Worm (Caenorhabditis elegans) whole organism, L4 larva: ENCODE data around the gene inx-3.

ENCODE experiments used
- aly-2 ChIP-seq: sonication (generic microtip); optimal IDR thresholded peaks from 2 replicates; lab custom pipeline; 2018; ENCODE audit warnings: missing biosample characterization, missing genetic modification characterization
- fkh-10 ChIP-seq: fragments of 150-350 bp; optimal IDR thresholded peaks from 2 replicates; lab custom pipeline; 2014; ENCODE audit warnings: missing biosample characterization, missing genetic modification reagents, missing genetic modification characterization
- jun-1 ChIP-seq: fragments of 150-350 bp; optimal IDR thresholded peaks from 2 replicates; lab custom pipeline; 2014; ENCODE audit warnings: missing biosample characterization, missing genetic modification reagents, missing genetic modification characterization
- mdl-1 ChIP-seq, 2 experiments: fragments of 150-350 bp in 1 of 2; sonication (generic microtip) in 1 of 2; optimal IDR thresholded peaks; 2 replicates each; lab custom pipeline; 2014 to 2017; ENCODE audit warnings: missing biosample characterization in 2 of 2, missing genetic modification characterization in 2 of 2
- nhr-237 ChIP-seq: sonication (generic microtip); optimal IDR thresholded peaks from 2 replicates; lab custom pipeline; 2017; ENCODE audit warnings: missing biosample characterization, missing genetic modification characterization
- nhr-76 ChIP-seq: fragments of 150-350 bp; optimal IDR thresholded peaks from 2 replicates; lab custom pipeline; 2014; ENCODE audit warnings: missing biosample characterization, missing genetic modification characterization
- unc-62 ChIP-seq, 3 experiments: fragments of 150-350 bp in 1 of 3; sonication (generic microtip); optimal IDR thresholded peaks in 2 of 3; peaks in 1 of 3; 1 replicate in 1 of 3; 2 replicates in 2 of 3; lab custom pipeline; 2014 to 2017; ENCODE audit warnings: missing biosample characterization in 3 of 3, missing genetic modification characterization in 3 of 3, missing genetic modification reagents in 3 of 3, missing genotype in 1 of 3
- zfp-2 ChIP-seq: sonication (generic microtip); optimal IDR thresholded peaks from 2 replicates; lab custom pipeline; 2016; ENCODE audit warnings: mild to moderate bottlenecking, missing genetic modification characterization, missing compliant biosample characterization
- ztf-11 ChIP-seq: fragments of 150-350 bp; optimal IDR thresholded peaks from 2 replicates; lab custom pipeline; 2014; ENCODE audit warnings: missing biosample characterization, missing genetic modification characterization

DNA sequence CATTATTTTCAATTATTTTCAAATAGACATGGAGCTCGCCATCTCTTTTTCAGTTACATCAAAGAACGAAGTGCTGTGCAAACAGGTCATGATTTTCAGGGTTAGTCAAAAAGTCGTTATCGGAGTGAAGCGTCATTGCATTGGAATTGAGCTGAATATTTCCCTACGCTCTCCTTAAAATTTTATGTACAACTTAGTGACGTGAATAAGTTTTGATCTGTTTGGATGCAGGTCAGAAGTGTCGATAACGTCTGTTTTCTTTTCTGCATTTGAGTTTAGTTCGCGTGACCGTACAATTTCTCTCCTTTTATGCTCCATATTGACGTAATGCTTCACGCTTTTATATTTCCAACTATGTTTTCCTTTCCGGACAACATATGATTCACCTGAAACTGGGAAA is 29.0 kb downstream of the inx-3 start:
- TF ChIP-seq aly-2 (no peak), jun-1 (tag; lab: Kevin White, UChicago) (no peak), nhr-76 (no peak), zfp-2 (no peak), fkh-10 (GFP tag; lab: Kevin White, UChicago) (no peak), unc-62 (GFP tag; optimal IDR thresholded peaks at IDR 0.05 in 1 of 2; lab: Kevin White, UChicago) (peak in 1 of 2 experiments; percentile 58), unc-62 (tag; optimal IDR thresholded peaks at IDR 0.05; lab: Kevin White, UChicago) (no peak), mdl-1 (tag; optimal IDR thresholded peaks at IDR 0.05; lab: Kevin White, UChicago) (peak in 1 of 2 experiments; percentile 6), ztf-11 (tag; lab: Kevin White, UChicago) (no peak), nhr-237 (no peak)
